Worm (Caenorhabditis elegans) whole organism, L4/young adult: ENCODE measurements around the gene gcy-27.

Experiments
- W03F9.2 ChIP-seq: fragments of 150-350 bp; optimal IDR thresholded peaks from 2 replicates; lab custom pipeline; 2014; ENCODE audit warnings: missing biosample characterization, missing genetic modification characterization
- him-1 ChIP-seq: sonication (generic microtip); optimal IDR thresholded peaks from 2 replicates; lab custom pipeline; 2016; ENCODE audit warnings: missing genotype, missing genetic modification reagents, missing genetic modification characterization, missing compliant biosample characterization

- TF ChIP-seq him-1 (tag; lab: Kevin White, UChicago), result no peak
- TF ChIP-seq W03F9.2 (tag; lab: Kevin White, UChicago), result no peak
Observed at ce11 chrIV:17442503-17442902, 6.1 kb upstream of the gcy-27 start, which contains the start of gene F11E6.11.
